Fruit fly (Drosophila melanogaster) whole organism, wandering third instar larva: ENCODE data around the gene CG31549.
A peak's percentile ranks its signal among the peaks of the same experiment; 100 is the strongest.

ENCODE experiments used
- CrebA ChIP-seq: fragments of 200-800 bp; sonication (Bioruptor generic); optimal IDR thresholded peaks from 2 replicates; lab custom pipeline; 2016; ENCODE audit warnings: missing biosample characterization, mild to moderate bottlenecking, missing genetic modification characterization, borderline replicate concordance
- Jra ChIP-seq: sonication (Bioruptor generic); optimal IDR thresholded peaks from 2 replicates; lab custom pipeline; 2016; ENCODE audit warnings: missing biosample characterization, missing genetic modification characterization
- h ChIP-seq: fragments of 200-800 bp; sonication (Bioruptor generic); optimal IDR thresholded peaks from 3 replicates; lab custom pipeline; 2016; ENCODE audit warnings: missing biosample characterization, mild to moderate bottlenecking, missing genetic modification characterization
- lola ChIP-seq: fragments of >200 bp; optimal IDR thresholded peaks from 2 replicates; lab custom pipeline; 2017; ENCODE audit warnings: missing biosample characterization, missing genetic modification characterization
- pan ChIP-seq: fragments of >200 bp; optimal IDR thresholded peaks from 2 replicates; lab custom pipeline; 2017
- psq ChIP-seq: fragments of 200-800 bp; sonication (Bioruptor generic); optimal IDR thresholded peaks from 3 replicates; lab custom pipeline; 2017; ENCODE audit warnings: missing biosample characterization, mild to moderate bottlenecking, missing genetic modification characterization, moderate library complexity
- usp ChIP-seq: fragments of >200 bp; optimal IDR thresholded peaks from 2 replicates; lab custom pipeline; 2017; ENCODE audit warnings: missing biosample characterization, missing genetic modification characterization

DNA sequence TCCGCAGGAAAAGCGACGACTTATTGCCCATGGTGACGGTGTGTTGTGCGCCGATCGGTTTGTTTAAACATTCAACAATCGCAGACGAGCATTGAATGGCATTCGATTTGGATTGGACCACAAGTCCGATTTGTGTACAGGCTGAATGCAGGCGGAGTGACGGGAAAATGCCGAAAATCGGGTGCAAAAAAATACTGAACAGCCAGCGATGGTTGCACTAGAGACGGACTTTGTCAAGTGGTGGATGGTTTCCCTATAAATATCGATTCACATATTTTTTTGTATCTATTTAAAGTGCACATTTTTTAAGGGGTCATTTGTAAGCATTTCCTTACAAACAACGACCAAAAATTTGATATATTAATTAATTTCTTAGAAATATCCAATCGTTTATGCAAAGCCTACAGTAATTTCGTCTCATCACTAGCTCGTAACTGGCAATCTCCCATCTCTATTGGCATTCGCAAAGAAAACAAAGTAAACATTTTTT is 22.7 kb downstream of the CG31549 start, which contains the start of the genes elm and MED27:
- TF ChIP-seq CrebA (GFP tag; lab: Kevin White, UChicago) (no peak), psq (GFP tag; lab: Kevin White, UChicago) (peak; percentile 87), usp (GFP tag; lab: Kevin White, UChicago) (no peak), lola (no peak), h (GFP tag; lab: Kevin White, UChicago) (peak; percentile 95), Jra (peak; percentile 91), pan (lab: Kevin White, UChicago) (no peak)
